Fruit fly (Drosophila melanogaster) whole organism, embryonic: Measurements from ENCODE around the gene gammaTub37C.

Source experiments
- Aef1 ChIP-seq: fragments of 200-800 bp; sonication (Bioruptor generic); IDR thresholded peaks from 3 replicates; pipeline ENCODE4 v1.3.6; 2022; ENCODE audit warnings: missing biosample characterization, missing genetic modification characterization
- CG10267 ChIP-seq: fragments of 200-800 bp; sonication (Bioruptor generic); optimal IDR thresholded peaks from 2 replicates; lab custom pipeline; 2018; ENCODE audit warnings: missing biosample characterization, mild to moderate bottlenecking, missing genetic modification characterization, moderate library complexity
- CG11085 ChIP-seq: fragments of 200-800 bp; sonication (Bioruptor generic); IDR thresholded peaks from 2 replicates; pipeline ENCODE4 v1.3.6; 2022; ENCODE audit warnings: missing biosample characterization, missing genetic modification characterization
- CG11723 ChIP-seq: fragments of 200-800 bp; sonication (Bioruptor generic); optimal IDR thresholded peaks from 2 replicates; lab custom pipeline; 2017; ENCODE audit warnings: missing biosample characterization, mild to moderate bottlenecking, missing genetic modification characterization
- CG15269 ChIP-seq: fragments of 200-800 bp; sonication (Bioruptor generic); optimal IDR thresholded peaks from 2 replicates; lab custom pipeline; 2018; ENCODE audit warnings: missing biosample characterization, mild to moderate bottlenecking, missing genetic modification characterization, moderate library complexity
- CG1529 ChIP-seq: fragments of 200-800 bp; sonication (Bioruptor generic); optimal IDR thresholded peaks from 3 replicates; lab custom pipeline; 2018; ENCODE audit warnings: missing biosample characterization, missing genetic modification characterization
- CG18262 ChIP-seq: fragments of 200-800 bp; optimal IDR thresholded peaks from 3 replicates; lab custom pipeline; 2019; ENCODE audit warnings: missing biosample characterization, mild to moderate bottlenecking, missing genetic modification characterization, moderate library complexity
- CG2116 ChIP-seq: fragments of 200-800 bp; sonication (Bioruptor generic); optimal IDR thresholded peaks from 3 replicates; lab custom pipeline; 2018; ENCODE audit warnings: missing biosample characterization, mild to moderate bottlenecking, missing genetic modification characterization
- CG31224 ChIP-seq: fragments of 200-800 bp; sonication (Bioruptor generic); IDR thresholded peaks from 2 replicates; pipeline ENCODE4 v1.3.6; 2022; ENCODE audit warnings: missing biosample characterization, missing genetic modification characterization
- CG31388 ChIP-seq: fragments of 200-800 bp; sonication (Bioruptor generic); optimal IDR thresholded peaks from 2 replicates; lab custom pipeline; 2016; ENCODE audit warnings: missing biosample characterization, missing genetic modification characterization
- CG3995 ChIP-seq: fragments of 200-800 bp; sonication (Bioruptor generic); optimal IDR thresholded peaks from 3 replicates; lab custom pipeline; 2016; ENCODE audit warnings: missing biosample characterization, missing genetic modification characterization
- CG4282 ChIP-seq: fragments of 200-800 bp; sonication (Bioruptor generic); optimal IDR thresholded peaks from 2 replicates; lab custom pipeline; 2016; ENCODE audit warnings: missing biosample characterization, missing genetic modification characterization
- CG4617 ChIP-seq: fragments of 200-800 bp; sonication (Bioruptor generic); optimal IDR thresholded peaks from 3 replicates; lab custom pipeline; 2016; ENCODE audit warnings: missing biosample characterization, missing genetic modification characterization, borderline replicate concordance
- CG5953 ChIP-seq: fragments of 200-800 bp; sonication (Bioruptor generic); IDR thresholded peaks from 2 replicates; pipeline ENCODE4 v1.3.6; 2022; ENCODE audit warnings: missing biosample characterization, missing genetic modification characterization
- CG6175 ChIP-seq: fragments of 200-800 bp; sonication (Bioruptor generic); IDR thresholded peaks from 3 replicates; pipeline ENCODE4 v1.3.6; 2022; ENCODE audit warnings: missing biosample characterization, missing genetic modification characterization
- CG8281 ChIP-seq: fragments of 200-800 bp; sonication (Bioruptor generic); optimal IDR thresholded peaks from 2 replicates; lab custom pipeline; 2018; ENCODE audit warnings: missing biosample characterization, mild to moderate bottlenecking, missing genetic modification characterization, moderate library complexity
- CG8924 ChIP-seq: fragments of 200-800 bp; optimal IDR thresholded peaks from 3 replicates; lab custom pipeline; 2019; ENCODE audit warnings: missing biosample characterization, mild to moderate bottlenecking, missing genetic modification characterization, moderate library complexity
- CG9817 ChIP-seq: fragments of 200-800 bp; sonication (Bioruptor generic); optimal IDR thresholded peaks from 2 replicates; lab custom pipeline; 2018; ENCODE audit warnings: missing biosample characterization, mild to moderate bottlenecking, missing genetic modification characterization, moderate library complexity
- CG9876 ChIP-seq: fragments of 200-800 bp; sonication (Bioruptor generic); optimal IDR thresholded peaks from 2 replicates; lab custom pipeline; 2016; ENCODE audit warnings: missing biosample characterization, missing genetic modification characterization
- CHES-1-like ChIP-seq: fragments of 200-800 bp; sonication (Bioruptor generic); optimal IDR thresholded peaks from 2 replicates; lab custom pipeline; 2016; ENCODE audit warnings: missing biosample characterization, missing genetic modification characterization
- Camta ChIP-seq: fragments of 200-800 bp; sonication (Bioruptor generic); optimal IDR thresholded peaks from 2 replicates; lab custom pipeline; 2016; ENCODE audit warnings: missing biosample characterization, missing genetic modification characterization
- CoRest ChIP-seq: fragments of 200-800 bp; sonication (Bioruptor generic); optimal IDR thresholded peaks from 3 replicates; lab custom pipeline; 2018; ENCODE audit warnings: missing biosample characterization, mild to moderate bottlenecking, missing genetic modification characterization, moderate library complexity
- Dad ChIP-seq: fragments of 200-800 bp; sonication (Bioruptor generic); optimal IDR thresholded peaks from 3 replicates; lab custom pipeline; 2016; ENCODE audit warnings: missing biosample characterization, missing genetic modification characterization
- Dfd ChIP-seq, 2 experiments: fragments of >200 bp; optimal IDR thresholded peaks; 2 replicates each; lab custom pipeline; 2017; ENCODE audit warnings: missing biosample characterization in 2 of 2, missing genetic modification characterization in 2 of 2
- Drgx ChIP-seq: fragments of 200-800 bp; sonication (Bioruptor generic); IDR thresholded peaks from 2 replicates; pipeline ENCODE4 v1.3.6; 2022; ENCODE audit warnings: missing biosample characterization, missing genetic modification characterization
- Elba2 ChIP-seq: fragments of 200-800 bp; sonication (Bioruptor generic); optimal IDR thresholded peaks from 3 replicates; lab custom pipeline; 2016; ENCODE audit warnings: missing biosample characterization, missing genetic modification characterization
- H2.0 ChIP-seq: fragments of 200-800 bp; sonication (Bioruptor generic); IDR thresholded peaks from 2 replicates; pipeline ENCODE4 v1.3.6; 2022; ENCODE audit warnings: missing biosample characterization, missing genetic modification characterization
- Med ChIP-seq: fragments of 200-800 bp; sonication (Bioruptor generic); peaks from one replicate; lab custom pipeline; 2016; ENCODE audit warnings: missing biosample characterization, missing genetic modification characterization, mild to moderate bottlenecking, inconsistent platforms, moderate library complexity
- Myb ChIP-seq: fragments of 200-800 bp; sonication (Bioruptor generic); optimal IDR thresholded peaks from 2 replicates; lab custom pipeline; 2016; ENCODE audit warnings: missing biosample characterization, missing genetic modification characterization
- NC2β ChIP-seq: fragments of 200-800 bp; sonication (Bioruptor generic); optimal IDR thresholded peaks from 2 replicates; lab custom pipeline; 2016; ENCODE audit warnings: missing biosample characterization, missing genetic modification characterization
- Nf-YB ChIP-seq: fragments of 200-800 bp; sonication (Bioruptor generic); optimal IDR thresholded peaks from 3 replicates; lab custom pipeline; 2019; ENCODE audit warnings: missing biosample characterization, mild to moderate bottlenecking, missing genetic modification characterization, moderate library complexity
- Ravus ChIP-seq: fragments of 200-800 bp; sonication (Bioruptor generic); IDR thresholded peaks from 2 replicates; pipeline ENCODE4 v1.3.6; 2022; ENCODE audit warnings: missing biosample characterization, missing genetic modification characterization
- Tbp ChIP-seq: fragments of >200 bp; optimal IDR thresholded peaks from 2 replicates; lab custom pipeline; 2018; ENCODE audit warnings: missing biosample characterization, missing genetic modification characterization
- az2 ChIP-seq: fragments of 200-800 bp; sonication (Bioruptor generic); optimal IDR thresholded peaks from 3 replicates; lab custom pipeline; 2016; ENCODE audit warnings: missing biosample characterization, missing genetic modification characterization
- cas ChIP-seq: fragments of 200-800 bp; sonication (Bioruptor generic); IDR thresholded peaks from 2 replicates; pipeline ENCODE4 v1.3.6; 2022; ENCODE audit warnings: missing biosample characterization, missing genetic modification characterization
- ci ChIP-seq: fragments of 200-800 bp; sonication (Bioruptor generic); IDR thresholded peaks from 3 replicates; pipeline ENCODE4 v1.3.6; 2022; ENCODE audit warnings: missing biosample characterization, missing genetic modification characterization
- corto ChIP-seq: fragments of 200-800 bp; sonication (Bioruptor generic); optimal IDR thresholded peaks from 2 replicates; lab custom pipeline; 2016; ENCODE audit warnings: missing biosample characterization, mild to moderate bottlenecking, missing genetic modification characterization, moderate library complexity
- dimm ChIP-seq: fragments of 200-800 bp; sonication (Bioruptor generic); IDR thresholded peaks from 2 replicates; pipeline ENCODE4 v1.3.6; 2022; ENCODE audit warnings: missing biosample characterization, missing genetic modification characterization
- fd102C ChIP-seq: fragments of 200-800 bp; sonication (Bioruptor generic); optimal IDR thresholded peaks from 2 replicates; lab custom pipeline; 2018; ENCODE audit warnings: missing biosample characterization, mild to moderate bottlenecking, missing genetic modification characterization, moderate library complexity
- gro ChIP-seq: fragments of 200-800 bp; sonication (Bioruptor generic); optimal IDR thresholded peaks from 2 replicates; lab custom pipeline; 2016; ENCODE audit warnings: missing biosample characterization, missing genetic modification characterization
- gsb-n ChIP-seq: fragments of 200-800 bp; sonication (Bioruptor generic); optimal IDR thresholded peaks from 3 replicates; lab custom pipeline; 2018; ENCODE audit warnings: missing biosample characterization, mild to moderate bottlenecking, missing genetic modification characterization
- nerfin-1 ChIP-seq: fragments of 200-800 bp; sonication (Bioruptor generic); optimal IDR thresholded peaks from 3 replicates; lab custom pipeline; 2019; ENCODE audit warnings: missing biosample characterization, mild to moderate bottlenecking, missing genetic modification characterization, moderate library complexity
- pfk ChIP-seq: fragments of 200-800 bp; sonication (Bioruptor generic); optimal IDR thresholded peaks from 2 replicates; lab custom pipeline; 2018; ENCODE audit warnings: missing biosample characterization, mild to moderate bottlenecking, missing genetic modification characterization, moderate library complexity
- repo ChIP-seq: fragments of 200-800 bp; sonication (Bioruptor generic); optimal IDR thresholded peaks from 2 replicates; lab custom pipeline; 2016; ENCODE audit warnings: missing biosample characterization, missing genetic modification characterization
- row ChIP-seq: fragments of 200-800 bp; sonication (Bioruptor generic); IDR thresholded peaks from 3 replicates; pipeline ENCODE4 v1.3.6; 2022; ENCODE audit warnings: missing biosample characterization, missing genetic modification characterization
- schlank ChIP-seq: fragments of 200-800 bp; sonication (Bioruptor generic); optimal IDR thresholded peaks from 2 replicates; lab custom pipeline; 2018; ENCODE audit warnings: missing biosample characterization, mild to moderate bottlenecking, missing genetic modification characterization
- sim ChIP-seq: fragments of 200-800 bp; sonication (Bioruptor generic); IDR thresholded peaks from 2 replicates; pipeline ENCODE4 v1.3.6; 2022; ENCODE audit warnings: missing biosample characterization, missing genetic modification characterization
- unc-4 ChIP-seq: fragments of 200-800 bp; sonication (Bioruptor generic); IDR thresholded peaks from 2 replicates; pipeline ENCODE4 v1.3.6; 2022; ENCODE audit warnings: missing biosample characterization, missing genetic modification characterization; ENCODE audit not compliant: partially characterized antibody
- usp ChIP-seq: fragments of >200 bp; optimal IDR thresholded peaks from 2 replicates; lab custom pipeline; 2017; ENCODE audit warnings: missing biosample characterization, missing genetic modification characterization
- wdn ChIP-seq: fragments of 200-800 bp; sonication (Bioruptor generic); IDR thresholded peaks from 2 replicates; pipeline ENCODE4 v1.3.6; 2022; ENCODE audit warnings: missing biosample characterization, missing genetic modification characterization

gammaTub37C gene

dm6 chr2L:19225984-19226914, 40.7 kb upstream of the gammaTub37C start (continued):
- TF ChIP-seq Elba2 (GFP tag; lab: Kevin White, UChicago) (no peak), CG4617 (GFP tag; lab: Kevin White, UChicago) (peak; percentile 61), Tbp (no peak), NC2β (peak; percentile 82), fd102C (GFP tag; lab: Kevin White, UChicago) (peak; percentile 51), CG5953 (GFP tag; lab: Robert Waterston, UW) (peak; percentile 62; the same call in 1 of the 2 replicates), Dad (GFP tag; lab: Kevin White, UChicago) (peak; percentile 63), Dfd (GFP tag; optimal IDR thresholded peaks at IDR 0.05; lab: Kevin White, UChicago) (no peak), wdn (GFP tag; lab: Robert Waterston, UW) (no peak), Ravus (peak; percentile 15; the same call in 1 of the 2 replicates), Med (GFP tag; lab: Kevin White, UChicago) (peak; percentile 93), nerfin-1 (tag; lab: Kevin White, UChicago) (peak; percentile 37), CG8924 (peak; percentile 84), CG11723 (peak; percentile 61), schlank (no peak), H2.0 (GFP tag; lab: Robert Waterston, UW) (peak; percentile 70), dimm (GFP tag; lab: Robert Waterston, UW) (0 out of 2 replicates have a peak, but pooled peaks have one; percentile 22), CG31224 (GFP tag; lab: Robert Waterston, UW) (no peak), CG2116 (peak; percentile 30), Drgx (peak; percentile 92), CG8281 (no peak), CHES-1-like (GFP tag; lab: Kevin White, UChicago) (peak; percentile 25), gsb-n (tag; lab: Kevin White, UChicago) (peak; percentile 86), repo (GFP tag; lab: Kevin White, UChicago) (peak; percentile 27), ci (peak; percentile 86), az2 (GFP tag; lab: Kevin White, UChicago) (peak; percentile 88), CG15269 (tag; lab: Kevin White, UChicago) (peak; percentile 52), CG18262 (tag; lab: Kevin White, UChicago) (peak; percentile 90), CG6175 (GFP tag; lab: Robert Waterston, UW) (no peak), pfk (no peak), Nf-YB (GFP tag; lab: Kevin White, UChicago) (peak; percentile 28), Myb (GFP tag; lab: Kevin White, UChicago) (peak; percentile 9), CG31388 (GFP tag; lab: Kevin White, UChicago) (peak; percentile 68), CG9876 (GFP tag; lab: Kevin White, UChicago) (peak; percentile 47), CG11085 (GFP tag; lab: Robert Waterston, UW) (no peak), usp (GFP tag; lab: Kevin White, UChicago) (no peak), CoRest (peak; percentile 77), row (GFP tag; lab: Robert Waterston, UW) (peak; percentile 88), sim (no peak; the same call in 1 of the 2 replicates), corto (GFP tag; lab: Kevin White, UChicago) (no peak), unc-4 (GFP tag; lab: Robert Waterston, UW) (no peak), CG1529 (peak; percentile 71), CG4282 (GFP tag; lab: Kevin White, UChicago) (no peak), CG3995 (GFP tag; lab: Kevin White, UChicago) (no peak), CG9817 (no peak), cas (no peak), CG10267 (tag; lab: Kevin White, UChicago) (peak; percentile 77), Aef1 (GFP tag; lab: Robert Waterston, UW) (no peak; the same call in 2 of the 3 replicates), gro (GFP tag; lab: Kevin White, UChicago) (no peak), Camta (GFP tag; lab: Kevin White, UChicago) (peak; percentile 79)
